Fruit fly (Drosophila melanogaster): Measurements from ENCODE around the gene CG14693.

CG14693 gene

dm6 chr3R:10826796-10827524, 12.1 kb upstream of the CG14693 start, which contains the start of gene Cad86C (continued):
- peak; percentile 50; the same call in 1 of the 2 replicates for TF ChIP-seq Rfx (GFP tag; IDR thresholded peaks at IDR 0.05)
- TF ChIP-seq Sin3A (optimal IDR thresholded peaks at IDR 0.05) = no peak
- TF ChIP-seq tin (GFP tag; optimal IDR thresholded peaks at IDR 0.05) = no peak
- no peak for TF ChIP-seq org-1 (GFP tag; optimal IDR thresholded peaks at IDR 0.05)
- TF ChIP-seq HHEX (GFP tag; optimal IDR thresholded peaks at IDR 0.05) = no peak
- peak; percentile 15 for TF ChIP-seq mirr (GFP tag; optimal IDR thresholded peaks at IDR 0.05)
- no peak for TF ChIP-seq al (GFP tag; IDR thresholded peaks at IDR 0.05)
- no peak for TF ChIP-seq onecut (GFP tag; IDR thresholded peaks at IDR 0.05)
- TF ChIP-seq da (GFP tag; optimal IDR thresholded peaks at IDR 0.05) = no peak
- TF ChIP-seq vnd (GFP tag; IDR thresholded peaks at IDR 0.05; ENCODE audit: partially characterized antibody) = no peak
- TF ChIP-seq Deaf1 (tag; optimal IDR thresholded peaks at IDR 0.05) = peak; percentile 31
- no peak for TF ChIP-seq Myb (GFP tag; optimal IDR thresholded peaks at IDR 0.05)
- no peak for TF ChIP-seq CG12219 (GFP tag; optimal IDR thresholded peaks at IDR 0.05)
- TF ChIP-seq Abd-B (GFP tag; optimal IDR thresholded peaks at IDR 0.05) = no peak
- no peak for TF ChIP-seq zfh2 (GFP tag; optimal IDR thresholded peaks at IDR 0.05)
- no peak for TF ChIP-seq emc (GFP tag; optimal IDR thresholded peaks at IDR 0.05)
- no peak for TF ChIP-seq Xbp1 (GFP tag; optimal IDR thresholded peaks at IDR 0.05)
- no peak for TF ChIP-seq CG7271 (tag; optimal IDR thresholded peaks at IDR 0.05)
- peak; percentile 63; the same call in 2 of the 3 replicates for TF ChIP-seq CG6791 (GFP tag; IDR thresholded peaks at IDR 0.05; ENCODE audit: partially characterized antibody)
- TF ChIP-seq C15 (GFP tag; IDR thresholded peaks at IDR 0.05) = no peak
- no peak for TF ChIP-seq zen (tag; optimal IDR thresholded peaks at IDR 0.05)
- no peak for TF ChIP-seq D (optimal IDR thresholded peaks at IDR 0.05)
- no peak for TF ChIP-seq D (GFP tag; optimal IDR thresholded peaks at IDR 0.05)
- TF ChIP-seq pum (GFP tag; optimal IDR thresholded peaks at IDR 0.05) = no peak
- no peak for TF ChIP-seq Hmx (GFP tag; optimal IDR thresholded peaks at IDR 0.05)
- TF ChIP-seq HLH4C (GFP tag; IDR thresholded peaks at IDR 0.05; ENCODE audit: partially characterized antibody) = peak; percentile 75
- no peak for TF ChIP-seq ase (GFP tag; IDR thresholded peaks at IDR 0.05)
- TF ChIP-seq cg (GFP tag; optimal IDR thresholded peaks at IDR 0.05) = no peak
- TF ChIP-seq Doc2 (GFP tag; IDR thresholded peaks at IDR 0.05) = no peak
- no peak for TF ChIP-seq Hsf (GFP tag; optimal IDR thresholded peaks at IDR 0.05)
- TF ChIP-seq klu (GFP tag; IDR thresholded peaks at IDR 0.05) = no peak
- no peak for TF ChIP-seq CG1647 (GFP tag; optimal IDR thresholded peaks at IDR 0.05)
- no peak for TF ChIP-seq CG8924 (tag; optimal IDR thresholded peaks at IDR 0.05)
- TF ChIP-seq amos (GFP tag; IDR thresholded peaks at IDR 0.05; ENCODE audit: partially characterized antibody) = peak; percentile 37; the same call in 1 of the 2 replicates
- no peak for TF ChIP-seq CG11696 (GFP tag; IDR thresholded peaks at IDR 0.05)
- no peak for TF ChIP-seq Max (GFP tag; optimal IDR thresholded peaks at IDR 0.05)
- no peak for TF ChIP-seq ham (GFP tag; IDR thresholded peaks at IDR 0.05)
- TF ChIP-seq jigr1 (GFP tag; IDR thresholded peaks at IDR 0.05) = no peak
- no peak for TF ChIP-seq CG17361 (GFP tag; IDR thresholded peaks at IDR 0.05)
- no peak for TF ChIP-seq CG6689 (GFP tag; IDR thresholded peaks at IDR 0.05)
- TF ChIP-seq Sox102F (GFP tag; optimal IDR thresholded peaks at IDR 0.05) = no peak
- TF ChIP-seq E2f2 (GFP tag; IDR thresholded peaks at IDR 0.05) = no peak
- no peak for TF ChIP-seq sisA (GFP tag; IDR thresholded peaks at IDR 0.05)
- no peak for TF ChIP-seq MTF-1 (GFP tag; optimal IDR thresholded peaks at IDR 0.05; ENCODE audit: borderline replicate concordance)
- no peak for TF ChIP-seq Ptx1 (GFP tag; IDR thresholded peaks at IDR 0.05)
- no peak for TF ChIP-seq unpg (GFP tag; optimal IDR thresholded peaks at IDR 0.05)
- TF ChIP-seq Hr78 (GFP tag; optimal IDR thresholded peaks at IDR 0.05) = no peak
- TF ChIP-seq CG17385 (GFP tag; optimal IDR thresholded peaks at IDR 0.05) = peak; percentile 12
- TF ChIP-seq CG3281 (GFP tag; optimal IDR thresholded peaks at IDR 0.05) = no peak
- TF ChIP-seq CG4404 (GFP tag; IDR thresholded peaks at IDR 0.05) = no peak
- TF ChIP-seq CG14860 (GFP tag; IDR thresholded peaks at IDR 0.05; ENCODE audit: partially characterized antibody) = peak; percentile 62
